Worm (Caenorhabditis elegans): ENCODE measurements around the gene srxa-16.

The srxa-16 gene

ce11 chrV:16090685-16091084, 23.5 kb downstream of the srxa-16 start, which contains the start of gene F22B8.3:
Gene F22B8.3, plus strand, starts transcription at chrV:16090985.
- TF ChIP-seq unc-120 (tag; optimal IDR thresholded peaks at IDR 0.05; ENCODE audit: poor library complexity, severe bottlenecking) (no peak), elt-1 (tag; optimal IDR thresholded peaks at IDR 0.05; ENCODE audit: borderline replicate concordance, insufficient read depth) (no peak), hlh-1 (tag; optimal IDR thresholded peaks at IDR 0.05) (no peak)

DNA sequence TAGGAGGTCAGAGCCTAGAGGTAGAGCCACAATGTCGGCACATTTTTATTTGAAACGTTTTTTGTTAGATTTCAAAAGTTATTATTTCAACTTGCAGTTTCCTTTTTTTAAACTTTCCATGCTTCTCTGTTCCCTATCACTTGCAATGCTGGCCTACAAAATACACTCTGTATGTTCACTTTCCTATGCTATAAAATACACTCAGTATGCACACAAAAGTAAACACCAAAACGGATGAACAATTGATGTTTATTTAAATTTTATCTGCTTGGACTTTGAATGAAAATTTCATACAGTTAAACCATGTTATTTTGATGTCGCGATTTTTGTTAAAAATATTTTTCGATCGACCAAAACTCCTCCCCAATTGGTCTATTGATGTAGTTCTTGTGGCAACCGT, 33.5 kb downstream of the srxa-16 start:
- no peak for TF ChIP-seq elt-1 (tag; optimal IDR thresholded peaks at IDR 0.05; ENCODE audit: borderline replicate concordance, insufficient read depth)
- no peak for TF ChIP-seq M03D4.4 (tag; optimal IDR thresholded peaks at IDR 0.05)
- no peak for TF ChIP-seq nhr-237 (tag; optimal IDR thresholded peaks at IDR 0.05)
- no peak for TF ChIP-seq flh-1 (GFP tag; optimal IDR thresholded peaks at IDR 0.05)
- TF ChIP-seq pha-4 (tag; optimal IDR thresholded peaks at IDR 0.05) = no peak
- no peak for TF ChIP-seq mls-2 (tag; optimal IDR thresholded peaks at IDR 0.05)
- TF ChIP-seq mep-1 (tag; optimal IDR thresholded peaks at IDR 0.05) = no peak
- TF ChIP-seq unc-39 (tag; optimal IDR thresholded peaks at IDR 0.05) = no peak
- TF ChIP-seq elt-3 (tag; optimal IDR thresholded peaks at IDR 0.05) = no peak
- no peak for TF ChIP-seq nhr-2 (tag; optimal IDR thresholded peaks at IDR 0.05)
- no peak for TF ChIP-seq mab-5 (tag; optimal IDR thresholded peaks at IDR 0.05)
- TF ChIP-seq lsy-2 (tag; optimal IDR thresholded peaks at IDR 0.05) = no peak
- TF ChIP-seq tbx-8 (GFP tag; optimal IDR thresholded peaks at IDR 0.05) = no peak
- TF ChIP-seq ceh-43 (GFP tag; optimal IDR thresholded peaks at IDR 0.05) = no peak
- TF ChIP-seq lin-32 (GFP tag; optimal IDR thresholded peaks at IDR 0.05) = no peak
- TF ChIP-seq nhr-76 (tag; optimal IDR thresholded peaks at IDR 0.05) = no peak
- TF ChIP-seq ceh-83 (GFP tag; optimal IDR thresholded peaks at IDR 0.05) = no peak

DNA sequence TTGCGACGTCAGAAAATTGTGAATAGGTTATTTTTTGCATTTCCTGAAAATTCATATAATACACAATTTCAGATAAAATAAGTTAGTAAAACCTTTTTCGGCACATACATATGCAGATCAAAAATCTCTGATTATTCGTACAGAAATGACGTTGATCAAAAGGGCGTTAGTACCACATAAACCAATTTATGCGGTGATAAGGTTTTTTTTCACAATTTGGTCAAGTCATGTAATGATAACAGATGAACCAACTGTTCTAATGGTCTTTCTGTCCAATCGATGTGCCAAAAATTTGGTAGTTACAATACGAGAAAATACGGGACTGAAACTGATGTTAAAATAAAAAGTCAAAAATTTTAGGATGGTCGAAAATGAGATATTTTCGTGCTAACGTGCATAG, 34.1 kb downstream of the srxa-16 start:
- TF ChIP-seq nhr-237 (tag; optimal IDR thresholded peaks at IDR 0.05) (no peak), ceh-43 (GFP tag; optimal IDR thresholded peaks at IDR 0.05) (no peak), nhr-76 (tag; optimal IDR thresholded peaks at IDR 0.05) (no peak), sptf-1 (tag; optimal IDR thresholded peaks at IDR 0.05) (no peak), ceh-39 (tag; optimal IDR thresholded peaks at IDR 0.05) (no peak), sem-2 (GFP tag; optimal IDR thresholded peaks at IDR 0.05) (no peak), mls-2 (tag; optimal IDR thresholded peaks at IDR 0.05) (no peak), nhr-12 (tag; optimal IDR thresholded peaks at IDR 0.05) (no peak), ceh-83 (GFP tag; optimal IDR thresholded peaks at IDR 0.05) (no peak), flh-1 (GFP tag; optimal IDR thresholded peaks at IDR 0.05) (no peak), unc-62 (GFP tag; optimal IDR thresholded peaks at IDR 0.05) (no peak), nhr-2 (tag; optimal IDR thresholded peaks at IDR 0.05) (no peak), lin-32 (GFP tag; optimal IDR thresholded peaks at IDR 0.05) (no peak), elt-3 (tag; optimal IDR thresholded peaks at IDR 0.05) (no peak), mep-1 (tag; optimal IDR thresholded peaks at IDR 0.05) (no peak), cnd-1 (tag; optimal IDR thresholded peaks at IDR 0.05) (no peak), elt-1 (tag; optimal IDR thresholded peaks at IDR 0.05; ENCODE audit: borderline replicate concordance, insufficient read depth) (no peak), M03D4.4 (tag; optimal IDR thresholded peaks at IDR 0.05) (no peak)

- TF ChIP-seq ces-1 (GFP tag; optimal IDR thresholded peaks at IDR 0.05) = no peak
- no peak for TF ChIP-seq ham-2 (GFP tag; optimal IDR thresholded peaks at IDR 0.05)
- no peak for TF ChIP-seq blmp-1 (tag; optimal IDR thresholded peaks at IDR 0.05)
- no peak for TF ChIP-seq nhr-76 (tag; optimal IDR thresholded peaks at IDR 0.05)
- no peak for TF ChIP-seq mep-1 (tag; optimal IDR thresholded peaks at IDR 0.05)
- no peak for TF ChIP-seq cnd-1 (tag; optimal IDR thresholded peaks at IDR 0.05)
- TF ChIP-seq ceh-39 (tag; optimal IDR thresholded peaks at IDR 0.05) = no peak
- TF ChIP-seq nhr-2 (tag; optimal IDR thresholded peaks at IDR 0.05) = no peak
- no peak for TF ChIP-seq lin-32 (GFP tag; optimal IDR thresholded peaks at IDR 0.05)
- no peak for TF ChIP-seq flh-1 (GFP tag; optimal IDR thresholded peaks at IDR 0.05)
- no peak for TF ChIP-seq snpc-4 (tag; optimal IDR thresholded peaks at IDR 0.05)
- TF ChIP-seq nhr-28 (tag; optimal IDR thresholded peaks at IDR 0.05) = no peak
- no peak for TF ChIP-seq sptf-1 (tag; optimal IDR thresholded peaks at IDR 0.05)
- no peak for TF ChIP-seq lin-13 (tag; optimal IDR thresholded peaks at IDR 0.05)
- no peak for TF ChIP-seq hlh-1 (tag; optimal IDR thresholded peaks at IDR 0.05)
- TF ChIP-seq M03D4.4 (tag; optimal IDR thresholded peaks at IDR 0.05) = no peak
- no peak for TF ChIP-seq pha-4 (tag; optimal IDR thresholded peaks at IDR 0.05)
Observed at ce11 chrV:16075250-16075709, 38.9 kb downstream of the srxa-16 start, which contains the start of the genes F14H3.12 and srj-29. Gene F14H3.12, minus strand, starts transcription at chrV:16075323. Gene srj-29, plus strand, starts transcription at chrV:16075659.

ce11 chrV:16073856-16074255, 40.3 kb downstream of the srxa-16 start, which contains the start of gene srj-10:
Gene srj-10, minus strand, starts transcription at chrV:16073956.
- TF ChIP-seq unc-39 (tag; optimal IDR thresholded peaks at IDR 0.05) = no peak
- TF ChIP-seq lin-32 (GFP tag; optimal IDR thresholded peaks at IDR 0.05) = no peak
- TF ChIP-seq unc-62 (GFP tag; optimal IDR thresholded peaks at IDR 0.05) = no peak
- TF ChIP-seq nhr-2 (tag; optimal IDR thresholded peaks at IDR 0.05) = no peak
- TF ChIP-seq ceh-43 (GFP tag; optimal IDR thresholded peaks at IDR 0.05) = no peak
- TF ChIP-seq mep-1 (tag; optimal IDR thresholded peaks at IDR 0.05) = no peak
- TF ChIP-seq tbx-8 (GFP tag; optimal IDR thresholded peaks at IDR 0.05) = no peak

Data from whole organism, mixed stage, embryonic.